Fruit fly (Drosophila melanogaster) whole organism, pupa: Measurements from ENCODE around the gene grsm.

Experiments
- CG10348 ChIP-seq: fragments of 200-800 bp; sonication (Bioruptor generic); IDR thresholded peaks from 2 replicates; pipeline ENCODE4 v1.3.6; 2022; ENCODE audit warnings: missing biosample characterization, missing genetic modification characterization
- CG13204 ChIP-seq: fragments of 200-800 bp; sonication (Bioruptor generic); optimal IDR thresholded peaks from 2 replicates; lab custom pipeline; 2018; ENCODE audit warnings: missing biosample characterization, mild to moderate bottlenecking, missing genetic modification characterization, moderate library complexity
- CG17806 ChIP-seq: fragments of 200-800 bp; sonication (Bioruptor generic); optimal IDR thresholded peaks from 2 replicates; lab custom pipeline; 2018; ENCODE audit warnings: missing biosample characterization, mild to moderate bottlenecking, missing genetic modification characterization, moderate library complexity
- CG32121 ChIP-seq: fragments of 200-800 bp; sonication (Bioruptor generic); IDR thresholded peaks from 2 replicates; pipeline ENCODE4 v1.3.6; 2022; ENCODE audit warnings: missing biosample characterization, missing genetic modification characterization
- CG34367 ChIP-seq: fragments of 200-800 bp; sonication (Bioruptor generic); optimal IDR thresholded peaks from 2 replicates; lab custom pipeline; 2018; ENCODE audit warnings: missing biosample characterization, mild to moderate bottlenecking, missing genetic modification characterization
- CG4496 ChIP-seq: fragments of 200-800 bp; sonication (Bioruptor generic); IDR thresholded peaks from 3 replicates; pipeline ENCODE4 v1.3.6; 2022; ENCODE audit warnings: missing biosample characterization, missing genetic modification characterization
- CG9948 ChIP-seq: fragments of 200-800 bp; sonication (Bioruptor generic); optimal IDR thresholded peaks from 2 replicates; lab custom pipeline; 2018; ENCODE audit warnings: missing biosample characterization, mild to moderate bottlenecking, missing genetic modification characterization, moderate library complexity
- D1 ChIP-seq: fragments of 200-800 bp; sonication (Bioruptor generic); optimal IDR thresholded peaks from 2 replicates; lab custom pipeline; 2018; ENCODE audit warnings: missing biosample characterization, mild to moderate bottlenecking, missing genetic modification characterization, moderate library complexity
- EcR ChIP-seq: fragments of 200-800 bp; sonication (Bioruptor generic); optimal IDR thresholded peaks from 3 replicates; lab custom pipeline; 2019; ENCODE audit warnings: missing biosample characterization, missing genetic modification characterization, mild to moderate bottlenecking, moderate library complexity, missing genetic modification reagents
- Ets98B ChIP-seq: fragments of 200-800 bp; sonication (Bioruptor generic); IDR thresholded peaks from 2 replicates; pipeline ENCODE4 v1.3.6; 2022; ENCODE audit warnings: missing biosample characterization, missing genetic modification characterization
- Pif1A ChIP-seq: fragments of 200-800 bp; sonication (Bioruptor generic); optimal IDR thresholded peaks from 3 replicates; lab custom pipeline; 2016; ENCODE audit warnings: missing biosample characterization, missing genetic modification characterization
- fd96Ca ChIP-seq: fragments of 200-800 bp; sonication (Bioruptor generic); IDR thresholded peaks from 3 replicates; pipeline ENCODE4 v1.3.6; 2022; ENCODE audit warnings: missing biosample characterization, missing genetic modification characterization
- gl ChIP-seq: fragments of 200-800 bp; sonication (Bioruptor generic); optimal IDR thresholded peaks from 2 replicates; lab custom pipeline; 2018; ENCODE audit warnings: missing biosample characterization, mild to moderate bottlenecking, missing genetic modification characterization

- TF ChIP-seq CG10348 (GFP tag; lab: Robert Waterston, UW) (no peak), D1 (tag; lab: Kevin White, UChicago) (no peak), CG32121 (GFP tag; lab: Robert Waterston, UW) (peak; percentile 38; the same call in 1 of the 2 replicates), CG4496 (GFP tag; lab: Robert Waterston, UW) (peak; percentile 67; the same call in 2 of the 3 replicates), Ets98B (GFP tag; lab: Robert Waterston, UW) (0 out of 2 replicates have a peak, but pooled peaks have one; percentile 17), CG13204 (peak; percentile 94), gl (peak; percentile 71), EcR (GFP tag; lab: Kevin White, UChicago) (peak; percentile 85), fd96Ca (no peak), CG34367 (tag; lab: Kevin White, UChicago) (peak; percentile 1), CG17806 (tag; lab: Kevin White, UChicago) (no peak), Pif1A (GFP tag; lab: Kevin White, UChicago) (no peak), CG9948 (tag; lab: Kevin White, UChicago) (no peak)
Observed at dm6 chr3R:13015811-13016766, 48.6 kb upstream of the grsm start.
